Worm (Caenorhabditis elegans): ENCODE measurements around the gene K10H10.12.
A peak's percentile ranks its signal among the peaks of the same experiment; 100 is the strongest.

Gene K10H10.12

DNA sequence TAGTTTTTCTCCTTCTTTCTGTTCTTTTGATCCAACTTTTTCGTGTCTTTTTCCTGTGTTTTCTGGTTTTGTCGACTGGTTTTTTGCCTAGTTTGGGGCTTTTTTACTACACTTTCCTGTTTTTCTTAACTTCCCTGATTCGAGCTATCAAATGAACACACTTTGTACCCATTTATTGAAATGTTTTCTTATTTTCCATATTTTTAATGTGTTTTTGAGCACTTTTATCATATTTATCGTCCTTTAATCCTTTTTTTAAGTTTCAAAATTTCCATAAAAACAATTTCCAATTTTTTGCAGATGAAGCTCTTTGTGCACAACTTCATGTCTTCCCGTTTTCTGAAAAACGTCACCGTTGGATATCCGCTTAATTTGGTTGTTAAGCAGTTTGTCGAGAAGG, 27.9 kb upstream of the K10H10.12 start, which contains the start of gene C04H5.1:
TSS of gene C04H5.1 (plus strand) at position 301 of the 400 bp plus-strand sequence.
- TF ChIP-seq Y67H2A.10 (GFP tag; conservative IDR thresholded peaks at IDR 0.05) (no peak), fkh-3 (tag; optimal IDR thresholded peaks at IDR 0.05) (no peak), C06A6.2 (GFP tag; conservative IDR thresholded peaks at IDR 0.05) (no peak), ceh-100 (GFP tag; IDR thresholded peaks at IDR 0.05) (no peak), aptf-3 (GFP tag; IDR thresholded peaks at IDR 0.05) (no peak), ztf-3 (GFP tag; optimal IDR thresholded peaks at IDR 0.05) (no peak), lin-54 (GFP tag; optimal IDR thresholded peaks at IDR 0.05) (no peak), ekl-4 (GFP tag; IDR thresholded peaks at IDR 0.05) (no peak), lin-40 (tag; optimal IDR thresholded peaks at IDR 0.05) (no peak), madf-6 (GFP tag; IDR thresholded peaks at IDR 0.05) (no peak)

DNA sequence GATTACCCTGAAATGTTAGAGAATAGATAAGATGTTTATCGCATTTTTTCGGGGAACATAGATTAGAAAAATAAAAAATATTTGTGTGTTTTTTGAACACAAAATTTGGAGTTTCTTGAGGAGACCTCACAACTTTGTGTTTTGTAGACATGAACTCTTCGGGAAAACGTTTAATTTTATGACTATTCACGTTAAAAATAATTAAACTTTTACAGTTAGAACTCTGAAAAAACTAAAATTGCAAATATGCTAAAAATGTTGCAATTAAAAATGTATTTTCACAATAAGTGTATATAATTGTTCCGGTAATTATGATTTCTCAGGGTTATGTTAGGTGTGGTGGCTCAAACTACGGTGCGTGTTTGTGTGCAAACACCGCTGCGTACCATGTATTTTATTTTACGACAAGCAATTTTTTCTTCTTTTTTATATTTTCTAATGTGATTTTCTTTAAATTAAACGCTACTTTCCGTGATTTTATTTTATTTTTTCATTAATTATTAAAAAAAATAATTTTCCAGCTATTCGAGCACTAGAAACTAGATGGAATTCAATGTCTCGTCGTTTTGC, 22.2 kb upstream of the K10H10.12 start, which contains the start of the genes F57C2.5 and spat-1:
TSS of gene F57C2.5 (minus strand) at position 7 of the 570 bp plus-strand sequence.
TSS of gene spat-1 (plus strand) at position 520 of the 570 bp plus-strand sequence.
- TF ChIP-seq somi-1 (GFP tag; optimal IDR thresholded peaks at IDR 0.05) (no peak), athp-1 (tag; optimal IDR thresholded peaks at IDR 0.05) (peak; percentile 36), bed-2 (GFP tag; IDR thresholded peaks at IDR 0.05) (no peak), aptf-2 (GFP tag; conservative IDR thresholded peaks at IDR 0.05) (peak; percentile 78; the same call in 1 of the 2 replicates), mel-28 (tag; optimal IDR thresholded peaks at IDR 0.05; ENCODE audit: borderline replicate concordance) (no peak), akir-1 (GFP tag; optimal IDR thresholded peaks at IDR 0.05) (no peak), tbp1 (GFP tag; optimal IDR thresholded peaks at IDR 0.05) (peak; percentile 44), let-607 (tag; optimal IDR thresholded peaks at IDR 0.05) (peak in 1 of 2 experiments; percentile 32), F57C9.4 (tag; optimal IDR thresholded peaks at IDR 0.05) (no peak), chd-7 (tag; optimal IDR thresholded peaks at IDR 0.05) (no peak), tlf-1 (GFP tag; optimal IDR thresholded peaks at IDR 0.05) (no peak), ceh-27 (GFP tag; optimal IDR thresholded peaks at IDR 0.05) (peak; percentile 59), nhr-80 (tag; optimal IDR thresholded peaks at IDR 0.05) (peak; percentile 62), madf-8 (GFP tag; conservative IDR thresholded peaks at IDR 0.05) (peak; percentile 12; the same call in 1 of the 2 replicates), zim-3 (tag; optimal IDR thresholded peaks at IDR 0.05) (no peak), ztf-22 (GFP tag; optimal IDR thresholded peaks at IDR 0.05) (no peak), egl-18 (GFP tag; IDR thresholded peaks at IDR 0.05) (no peak), egrh-3 (GFP tag; IDR thresholded peaks at IDR 0.05) (peak; percentile 33; the same call in 1 of the 2 replicates), K12H6.12 (tag; optimal IDR thresholded peaks at IDR 0.05) (peak; percentile 76), K11D2.4 (GFP tag; IDR thresholded peaks at IDR 0.05) (no peak), attf-3 (GFP tag; conservative IDR thresholded peaks at IDR 0.05) (peak; percentile 24; the same call in 1 of the 2 replicates), ZK185.1 (tag; optimal IDR thresholded peaks at IDR 0.05; ENCODE audit: poor library complexity, severe bottlenecking) (no peak), cebp-1 (GFP tag; IDR thresholded peaks at IDR 0.05) (no peak), cebp-1 (tag; optimal IDR thresholded peaks at IDR 0.05) (peak; percentile 49), madf-10 (tag; optimal IDR thresholded peaks at IDR 0.05) (peak; percentile 80), F23B12.7 (tag; optimal IDR thresholded peaks at IDR 0.05; ENCODE audit: insufficient read depth) (peak; percentile 47), dox-1 (GFP tag; IDR thresholded peaks at IDR 0.05) (peak; percentile 68; the same call in 1 of the 2 replicates), ccch-3 (GFP tag; optimal IDR thresholded peaks at IDR 0.05) (peak; percentile 66), hlh-12 (tag; optimal IDR thresholded peaks at IDR 0.05) (no peak), atf-7 (tag; optimal IDR thresholded peaks at IDR 0.05) (no peak), pha-4 (tag; optimal IDR thresholded peaks at IDR 0.05) (no peak), zfh-2 (GFP tag; conservative IDR thresholded peaks at IDR 0.05) (no peak), rcor-1 (GFP tag; IDR thresholded peaks at IDR 0.05) (0 out of 2 replicates have a peak, but pooled peaks have one; percentile 10), Y53F4B.3 (GFP tag; IDR thresholded peaks at IDR 0.05) (no peak), madf-3 (GFP tag; IDR thresholded peaks at IDR 0.05) (no peak), die-1 (tag; optimal IDR thresholded peaks at IDR 0.05) (no peak), fkh-3 (tag; optimal IDR thresholded peaks at IDR 0.05) (no peak), unc-62 (GFP tag; optimal IDR thresholded peaks at IDR 0.05) (no peak)

All from whole organism, young adult.